Fruit fly (Drosophila melanogaster) whole organism, wandering third instar larva: ENCODE measurements around the gene CG7326.
A peak's percentile ranks its signal among the peaks of the same experiment; 100 is the strongest.

Experiments
- Abd-B ChIP-seq: fragments of >200 bp; optimal IDR thresholded peaks from 2 replicates; lab custom pipeline; 2017; ENCODE audit warnings: missing biosample characterization, missing genetic modification characterization
- Hnf4 ChIP-seq: fragments of 200-800 bp; sonication (Bioruptor generic); optimal IDR thresholded peaks from 2 replicates; lab custom pipeline; 2016; ENCODE audit warnings: missing biosample characterization, mild to moderate bottlenecking, missing genetic modification characterization
- Hr78 ChIP-seq: fragments of >200 bp; optimal IDR thresholded peaks from 2 replicates; lab custom pipeline; 2017; ENCODE audit warnings: missing biosample characterization, missing genetic modification characterization
- Vsx2 ChIP-seq: fragments of 200-300, 225-300 bp; sonication (Bioruptor generic); optimal IDR thresholded peaks from 2 replicates; lab custom pipeline; 2018; ENCODE audit warnings: missing biosample characterization, missing genetic modification characterization; ENCODE audit not compliant: partially characterized antibody
- br ChIP-seq: fragments of 200-800 bp; sonication (Bioruptor generic); optimal IDR thresholded peaks from 2 replicates; lab custom pipeline; 2016; ENCODE audit warnings: missing biosample characterization, missing genetic modification characterization
- brk ChIP-seq: fragments of 200-800 bp; sonication (Bioruptor generic); optimal IDR thresholded peaks from 2 replicates; lab custom pipeline; 2016; ENCODE audit warnings: missing biosample characterization, mild to moderate bottlenecking, missing genetic modification characterization
- h ChIP-seq: fragments of 200-800 bp; sonication (Bioruptor generic); optimal IDR thresholded peaks from 3 replicates; lab custom pipeline; 2016; ENCODE audit warnings: missing biosample characterization, mild to moderate bottlenecking, missing genetic modification characterization
- lola ChIP-seq: fragments of >200 bp; optimal IDR thresholded peaks from 2 replicates; lab custom pipeline; 2017; ENCODE audit warnings: missing biosample characterization, missing genetic modification characterization
- psq ChIP-seq: fragments of 200-800 bp; sonication (Bioruptor generic); optimal IDR thresholded peaks from 3 replicates; lab custom pipeline; 2017; ENCODE audit warnings: missing biosample characterization, mild to moderate bottlenecking, missing genetic modification characterization, moderate library complexity
- sv ChIP-seq: fragments of 200-800 bp; sonication (Bioruptor generic); optimal IDR thresholded peaks from 3 replicates; lab custom pipeline; 2016; ENCODE audit warnings: missing biosample characterization, missing genetic modification characterization
- usp ChIP-seq: fragments of >200 bp; optimal IDR thresholded peaks from 2 replicates; lab custom pipeline; 2017; ENCODE audit warnings: missing biosample characterization, missing genetic modification characterization
- woc ChIP-seq: sonication (Bioruptor generic); optimal IDR thresholded peaks from 2 replicates; lab custom pipeline; 2016; ENCODE audit warnings: missing biosample characterization, mild to moderate bottlenecking, missing genetic modification characterization

DNA sequence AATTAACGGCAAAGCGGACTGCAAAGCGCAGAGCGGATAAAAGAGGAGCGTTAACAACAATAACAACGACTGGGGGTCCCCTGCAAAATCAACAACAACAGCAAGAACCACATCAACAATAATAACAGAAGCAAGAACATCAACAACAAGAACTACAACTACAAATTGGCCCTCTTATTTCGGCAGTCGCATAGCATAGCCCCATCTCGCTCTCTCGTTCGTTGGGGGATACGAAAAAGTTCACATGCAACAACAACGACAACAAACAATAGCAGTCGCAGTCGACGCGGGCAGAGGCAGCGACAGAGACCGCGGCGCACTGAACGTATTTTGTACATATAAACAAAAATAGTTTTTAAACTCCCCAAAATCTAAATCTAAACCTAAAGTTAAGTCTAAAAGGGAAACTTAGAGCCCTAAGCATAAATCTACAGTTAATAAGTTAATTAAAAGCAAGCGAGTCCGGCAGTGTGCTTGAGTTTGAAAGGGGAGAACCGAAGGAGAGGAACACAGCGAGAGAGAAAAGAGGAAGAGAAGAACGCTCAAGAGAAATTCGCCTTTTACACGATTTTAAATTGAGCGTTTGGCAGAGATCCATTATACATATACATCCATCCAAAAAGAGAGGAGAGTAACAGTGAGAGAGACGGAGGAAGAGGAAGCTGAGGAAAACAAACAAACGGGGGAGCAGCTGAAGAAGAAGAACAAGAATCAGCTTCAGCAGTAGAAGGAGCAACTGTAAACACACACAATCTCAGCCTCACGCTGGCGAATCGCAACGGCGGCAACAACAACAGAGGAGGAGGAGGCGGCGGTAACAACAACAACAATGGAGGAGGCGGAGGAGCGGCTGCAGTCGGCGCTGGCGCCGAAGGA, 1.1 kb upstream of the CG7326 start:
- TF ChIP-seq woc (GFP tag; lab: Kevin White, UChicago) (no peak), Abd-B (GFP tag; lab: Kevin White, UChicago) (no peak), br (GFP tag; lab: Kevin White, UChicago) (no peak), lola (GFP tag; lab: Kevin White, UChicago) (no peak), usp (GFP tag; lab: Kevin White, UChicago) (no peak), h (GFP tag; lab: Kevin White, UChicago) (no peak), Hnf4 (GFP tag; lab: Kevin White, UChicago) (no peak), sv (GFP tag; lab: Kevin White, UChicago) (no peak), brk (GFP tag; lab: Kevin White, UChicago) (no peak), psq (GFP tag; lab: Kevin White, UChicago) (peak; percentile 82), Hr78 (GFP tag; lab: Kevin White, UChicago) (no peak), Vsx2 (GFP tag; lab: Kevin White, UChicago) (no peak)
